Fruit fly (Drosophila melanogaster) whole organism, wandering third instar larva: ENCODE results near the gene CG10663.
A peak's percentile ranks its signal among the peaks of the same experiment; 100 is the strongest.

Source experiments
- Abd-B ChIP-seq: fragments of >200 bp; optimal IDR thresholded peaks from 2 replicates; lab custom pipeline; 2017; ENCODE audit warnings: missing biosample characterization, missing genetic modification characterization
- CG32264 ChIP-seq: fragments of 200-800 bp; sonication (Bioruptor generic); optimal IDR thresholded peaks from 2 replicates; lab custom pipeline; 2016; ENCODE audit warnings: missing biosample characterization, missing genetic modification characterization
- CG9705 ChIP-seq: fragments of 200-800 bp; sonication (Bioruptor generic); optimal IDR thresholded peaks from 2 replicates; lab custom pipeline; 2018; ENCODE audit warnings: missing biosample characterization, mild to moderate bottlenecking, missing genetic modification characterization
- CrebA ChIP-seq: fragments of 200-800 bp; sonication (Bioruptor generic); optimal IDR thresholded peaks from 2 replicates; lab custom pipeline; 2016; ENCODE audit warnings: missing biosample characterization, mild to moderate bottlenecking, missing genetic modification characterization, borderline replicate concordance
- Dfd ChIP-seq: fragments of >200 bp; optimal IDR thresholded peaks from 2 replicates; lab custom pipeline; 2017; ENCODE audit warnings: missing biosample characterization, missing genetic modification characterization
- Dif ChIP-seq: fragments of 200-275, 200-300 bp; sonication (Bioruptor generic); optimal IDR thresholded peaks from 2 replicates; lab custom pipeline; 2018; ENCODE audit warnings: missing biosample characterization, missing genetic modification characterization; ENCODE audit not compliant: partially characterized antibody
- GATAd ChIP-seq: sonication (Bioruptor generic); optimal IDR thresholded peaks from 2 replicates; lab custom pipeline; 2016; ENCODE audit warnings: missing biosample characterization, missing genetic modification characterization
- HLH106 ChIP-seq: fragments of 200-800 bp; optimal IDR thresholded peaks from 3 replicates; lab custom pipeline; 2019; ENCODE audit warnings: missing biosample characterization, mild to moderate bottlenecking, missing genetic modification characterization, moderate library complexity
- Hnf4 ChIP-seq: fragments of 200-800 bp; sonication (Bioruptor generic); optimal IDR thresholded peaks from 2 replicates; lab custom pipeline; 2016; ENCODE audit warnings: missing biosample characterization, mild to moderate bottlenecking, missing genetic modification characterization
- Hr78 ChIP-seq: fragments of >200 bp; optimal IDR thresholded peaks from 2 replicates; lab custom pipeline; 2017; ENCODE audit warnings: missing biosample characterization, missing genetic modification characterization
- Hr83 ChIP-seq: fragments of 200-300 bp; sonication (Bioruptor generic); optimal IDR thresholded peaks from 2 replicates; lab custom pipeline; 2016; ENCODE audit warnings: missing biosample characterization, mild to moderate bottlenecking, missing genetic modification characterization, moderate library complexity; ENCODE audit not compliant: poor library complexity, severe bottlenecking
- Jra ChIP-seq: sonication (Bioruptor generic); optimal IDR thresholded peaks from 2 replicates; lab custom pipeline; 2016; ENCODE audit warnings: missing biosample characterization, missing genetic modification characterization
- Mio ChIP-seq: sonication (Bioruptor generic); optimal IDR thresholded peaks from 2 replicates; lab custom pipeline; 2016; ENCODE audit warnings: missing biosample characterization, missing genetic modification characterization
- Myc ChIP-seq: fragments of >200 bp; optimal IDR thresholded peaks from 2 replicates; lab custom pipeline; 2017
- N ChIP-seq: fragments of >200 bp; optimal IDR thresholded peaks from 2 replicates; lab custom pipeline; 2018; ENCODE audit warnings: missing biosample characterization, missing external identifiers, missing genetic modification characterization
- Rel ChIP-seq, 2 experiments: fragments of 200-800 bp; sonication (Bioruptor generic) in 1 of 2; optimal IDR thresholded peaks; 2 replicates in 1 of 2; 3 replicates in 1 of 2; lab custom pipeline; 2016 to 2019; ENCODE audit warnings: mild to moderate bottlenecking in 2 of 2, missing biosample characterization in 2 of 2, missing genetic modification characterization in 2 of 2, moderate library complexity in 1 of 2
- Sp1 ChIP-seq: fragments of 200-800 bp; sonication (Bioruptor generic); optimal IDR thresholded peaks from 3 replicates; lab custom pipeline; 2019; ENCODE audit warnings: missing biosample characterization, mild to moderate bottlenecking, missing genetic modification characterization, moderate library complexity
- Vsx2 ChIP-seq: fragments of 200-300, 225-300 bp; sonication (Bioruptor generic); optimal IDR thresholded peaks from 2 replicates; lab custom pipeline; 2018; ENCODE audit warnings: missing biosample characterization, missing genetic modification characterization; ENCODE audit not compliant: partially characterized antibody
- brk ChIP-seq: fragments of 200-800 bp; sonication (Bioruptor generic); optimal IDR thresholded peaks from 2 replicates; lab custom pipeline; 2016; ENCODE audit warnings: missing biosample characterization, mild to moderate bottlenecking, missing genetic modification characterization
- dl ChIP-seq, 2 experiments: fragments of 175-275, 200-275 bp in 1 of 2; fragments of 200-275 bp in 1 of 2; sonication (Bioruptor generic); optimal IDR thresholded peaks; lab custom pipeline; 2018; ENCODE audit warnings: mild to moderate bottlenecking in 2 of 2, missing biosample characterization in 2 of 2, missing genetic modification characterization in 2 of 2, moderate library complexity in 2 of 2; ENCODE audit not compliant: partially characterized antibody in 2 of 2, insufficient read depth in 1 of 2
- dmrt93B ChIP-seq: fragments of 200-800 bp; sonication (Bioruptor generic); optimal IDR thresholded peaks from 2 replicates; lab custom pipeline; 2018; ENCODE audit warnings: missing biosample characterization, mild to moderate bottlenecking, missing genetic modification characterization
- dsf ChIP-seq: sonication (Bioruptor generic); optimal IDR thresholded peaks from 2 replicates; lab custom pipeline; 2016; ENCODE audit warnings: missing biosample characterization, missing genetic modification characterization, borderline replicate concordance
- ey ChIP-seq: fragments of 200-800 bp; sonication (Bioruptor generic); optimal IDR thresholded peaks from 2 replicates; lab custom pipeline; 2016; ENCODE audit warnings: missing biosample characterization, missing genetic modification characterization
- foxo ChIP-seq, 2 experiments: fragments of 200-800 bp; sonication (Bioruptor generic); optimal IDR thresholded peaks; 2 replicates in 1 of 2; 3 replicates in 1 of 2; lab custom pipeline; 2016 to 2017; ENCODE audit warnings: missing biosample characterization in 2 of 2, missing genetic modification characterization in 2 of 2
- fru ChIP-seq: fragments of 200-800 bp; sonication (Bioruptor generic); optimal IDR thresholded peaks from 3 replicates; lab custom pipeline; 2016; ENCODE audit warnings: missing biosample characterization, mild to moderate bottlenecking, missing genetic modification characterization
- pan ChIP-seq: fragments of >200 bp; optimal IDR thresholded peaks from 2 replicates; lab custom pipeline; 2017
- psq ChIP-seq: fragments of 200-800 bp; sonication (Bioruptor generic); optimal IDR thresholded peaks from 3 replicates; lab custom pipeline; 2017; ENCODE audit warnings: missing biosample characterization, mild to moderate bottlenecking, missing genetic modification characterization, moderate library complexity
- rgr ChIP-seq: fragments of 200-800 bp; sonication (Bioruptor generic); optimal IDR thresholded peaks from 3 replicates; lab custom pipeline; 2016; ENCODE audit warnings: missing biosample characterization, mild to moderate bottlenecking, missing genetic modification characterization
- sage ChIP-seq: fragments of 200-800 bp; sonication (Bioruptor generic); optimal IDR thresholded peaks from 2 replicates; lab custom pipeline; 2016; ENCODE audit warnings: missing biosample characterization, mild to moderate bottlenecking, missing genetic modification characterization
- sv ChIP-seq: fragments of 200-800 bp; sonication (Bioruptor generic); optimal IDR thresholded peaks from 3 replicates; lab custom pipeline; 2016; ENCODE audit warnings: missing biosample characterization, missing genetic modification characterization
- tai ChIP-seq: sonication (Bioruptor generic); optimal IDR thresholded peaks from 2 replicates; lab custom pipeline; 2016; ENCODE audit warnings: missing biosample characterization, missing genetic modification characterization
- usp ChIP-seq: fragments of >200 bp; optimal IDR thresholded peaks from 2 replicates; lab custom pipeline; 2017; ENCODE audit warnings: missing biosample characterization, missing genetic modification characterization
- woc ChIP-seq: sonication (Bioruptor generic); optimal IDR thresholded peaks from 2 replicates; lab custom pipeline; 2016; ENCODE audit warnings: missing biosample characterization, mild to moderate bottlenecking, missing genetic modification characterization

Gene CG10663

dm6 chr3L:12484948-12485347 is at the start of gene CG10663:
TSS of gene CG10663 (minus strand) at chr3L:12485035.
- no peak for TF ChIP-seq Abd-B (GFP tag; lab: Kevin White, UChicago)
- TF ChIP-seq CrebA (GFP tag; lab: Kevin White, UChicago): no peak
- TF ChIP-seq CG32264 (GFP tag; lab: Kevin White, UChicago): no peak
- no peak for TF ChIP-seq Dif (GFP tag; lab: Kevin White, UChicago)
- TF ChIP-seq psq (GFP tag; lab: Kevin White, UChicago): no peak
- no peak for TF ChIP-seq brk
- no peak for TF ChIP-seq Hr78 (GFP tag; lab: Kevin White, UChicago)
- TF ChIP-seq dl (GFP tag; optimal IDR thresholded peaks at IDR 0.05; lab: Kevin White, UChicago; ENCODE audit: insufficient read depth in 1 of 2, partially characterized antibody in 2 of 2): no peak
- TF ChIP-seq Sp1: no peak
- no peak for TF ChIP-seq dsf
- TF ChIP-seq woc (GFP tag; lab: Kevin White, UChicago): no peak
- TF ChIP-seq Vsx2 (GFP tag; lab: Kevin White, UChicago): no peak

- TF ChIP-seq Rel (GFP tag; optimal IDR thresholded peaks at IDR 0.05; lab: Kevin White, UChicago): no peak
- peak; percentile 2 for TF ChIP-seq Rel (tag; optimal IDR thresholded peaks at IDR 0.05; lab: Kevin White, UChicago)
- TF ChIP-seq dsf: no peak
- TF ChIP-seq dmrt93B (GFP tag; lab: Kevin White, UChicago): no peak
- TF ChIP-seq CG9705 (GFP tag; lab: Kevin White, UChicago): no peak
- no peak for TF ChIP-seq brk
- no peak for TF ChIP-seq CG32264 (GFP tag; lab: Kevin White, UChicago)
- TF ChIP-seq Sp1: no peak
- no peak for TF ChIP-seq Hnf4
These were observed 49.5 kb upstream of the CG10663 start, which contains the start of gene Pmm2 for dm6 chr3L:12534318-12534717. TSS of gene Pmm2 (plus strand) at chr3L:12534590.

dm6 chr3L:12533392-12534070 is 48.7 kb upstream of the CG10663 start, which contains the start of the genes Tsf2 and CG34242:
TSS of gene Tsf2 (minus strand) at chr3L:12533724.
TSS of gene CG34242 (plus strand) at chr3L:12533996.
- TF ChIP-seq dsf (no peak), pan (lab: Kevin White, UChicago) (no peak), sage (GFP tag; lab: Kevin White, UChicago) (peak; percentile 56), woc (GFP tag; lab: Kevin White, UChicago) (peak; percentile 46), Myc (lab: Kevin White, UChicago) (peak; percentile 39), sv (GFP tag; lab: Kevin White, UChicago) (peak; percentile 16), Abd-B (GFP tag; lab: Kevin White, UChicago) (no peak), foxo (GFP tag; optimal IDR thresholded peaks at IDR 0.05; lab: Kevin White, UChicago) (peak in 1 of 2 experiments; percentile 75), GATAd (GFP tag; lab: Kevin White, UChicago) (no peak), Rel (GFP tag; optimal IDR thresholded peaks at IDR 0.05; lab: Kevin White, UChicago) (no peak), Rel (tag; optimal IDR thresholded peaks at IDR 0.05; lab: Kevin White, UChicago) (peak; percentile 80), Hr78 (GFP tag; lab: Kevin White, UChicago) (no peak), Vsx2 (GFP tag; lab: Kevin White, UChicago) (no peak), Jra (no peak), Dfd (GFP tag; lab: Kevin White, UChicago) (no peak), Sp1 (peak; percentile 4), Hr83 (GFP tag; lab: Kevin White, UChicago) (no peak), CrebA (GFP tag; lab: Kevin White, UChicago) (no peak), Mio (GFP tag; lab: Kevin White, UChicago) (no peak), tai (GFP tag; lab: Kevin White, UChicago) (no peak), dl (GFP tag; optimal IDR thresholded peaks at IDR 0.05; lab: Kevin White, UChicago; ENCODE audit: insufficient read depth in 1 of 2, partially characterized antibody in 2 of 2) (no peak), Hnf4 (no peak), HLH106 (peak; percentile 94), dmrt93B (GFP tag; lab: Kevin White, UChicago) (peak; percentile 81), fru (GFP tag; lab: Kevin White, UChicago) (peak; percentile 63), ey (GFP tag; lab: Kevin White, UChicago) (no peak), CG32264 (GFP tag; lab: Kevin White, UChicago) (no peak), psq (GFP tag; lab: Kevin White, UChicago) (no peak), N (GFP tag; lab: Kevin White, UChicago) (no peak), rgr (GFP tag; lab: Kevin White, UChicago) (peak; percentile 23), usp (no peak), CG9705 (GFP tag; lab: Kevin White, UChicago) (peak; percentile 28)
